Worm (Caenorhabditis elegans) whole organism, midembryonic: ENCODE results near the gene C27A2.12.

ENCODE experiments used
- flt-1 ChIP-seq: fragments of 200-800 bp; sonication (Bioruptor generic); IDR thresholded peaks from 2 replicates; pipeline ENCODE4 v1.3.6; 2022; ENCODE audit warnings: missing genetic modification characterization, missing compliant biosample characterization
- med-1 ChIP-seq: sonication (generic microtip); optimal IDR thresholded peaks from 2 replicates; lab custom pipeline; 2017; ENCODE audit warnings: missing genetic modification characterization, mild to moderate bottlenecking, missing compliant biosample characterization, antibody characterized with exemption, missing genetic modification reagents; ENCODE audit not compliant: insufficient read depth
- tab-1 ChIP-seq: fragments of 200-800 bp; sonication (Bioruptor generic); IDR thresholded peaks from 2 replicates; pipeline ENCODE4 v1.3.6; 2022; ENCODE audit warnings: missing genetic modification characterization, missing compliant biosample characterization
- ztf-23 ChIP-seq: fragments of 200-800 bp; sonication (Bioruptor generic); IDR thresholded peaks from 2 replicates; pipeline ENCODE4 v1.3.6; 2022; ENCODE audit warnings: missing genetic modification reagents, missing genetic modification characterization, missing compliant biosample characterization
- ztf-29 ChIP-seq: fragments of 200-800 bp; sonication (Bioruptor generic); IDR thresholded peaks from 2 replicates; pipeline ENCODE4 v1.3.6; 2022; ENCODE audit warnings: missing genetic modification reagents, missing genetic modification characterization, missing compliant biosample characterization

ce11 chrII:5055129-5055666, 2.7 kb downstream of the C27A2.12 start, which contains the start of the genes ify-1 and rpl-22:
- TF ChIP-seq flt-1 (GFP tag; lab: Robert Waterston, UW) (peak; percentile 77), ztf-29 (GFP tag; lab: Robert Waterston, UW) (no peak; the same call in 1 of the 2 replicates), ztf-23 (GFP tag; lab: Robert Waterston, UW) (peak; percentile 83), med-1 (GFP tag; lab: Kevin White, UChicago) (no peak), tab-1 (GFP tag; lab: Robert Waterston, UW) (no peak)
